Fruit fly (Drosophila melanogaster): ENCODE results near the gene CG7789.

The CG7789 gene

dm6 chr3R:29783210-29783609, 19.8 kb upstream of the CG7789 start:
- no peak for TF ChIP-seq CG17801 (GFP tag; optimal IDR thresholded peaks at IDR 0.05; ENCODE audit: partially characterized antibody)

DNA sequence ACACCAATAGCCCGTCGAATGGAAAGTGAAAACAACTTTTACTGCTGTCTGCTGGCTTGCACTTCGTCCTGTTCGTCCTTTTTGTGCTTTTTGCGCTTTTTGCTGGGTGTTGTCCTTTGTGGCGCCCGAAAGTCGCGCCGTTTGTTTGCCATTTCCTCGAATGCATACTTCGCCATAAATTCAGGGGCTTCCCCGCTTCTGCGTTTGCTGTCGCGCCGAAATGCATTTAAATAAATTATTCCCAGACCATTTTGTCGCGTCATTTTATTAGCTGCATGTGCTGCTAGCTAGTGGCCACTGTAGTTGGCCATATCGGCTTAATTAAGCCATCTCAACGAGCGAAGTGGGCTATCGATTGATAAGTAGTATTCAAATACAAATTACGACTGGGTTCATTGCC, 17.8 kb upstream of the CG7789 start:
- no peak for TF ChIP-seq CG17801 (GFP tag; optimal IDR thresholded peaks at IDR 0.05; ENCODE audit: partially characterized antibody)

- TF ChIP-seq CG17801 (GFP tag; optimal IDR thresholded peaks at IDR 0.05; ENCODE audit: partially characterized antibody) = peak; percentile 37
Measured at dm6 chr3R:29786016-29786996, 16.7 kb upstream of the CG7789 start.

dm6 chr3R:29787891-29788549, 15.0 kb upstream of the CG7789 start:
- no peak for TF ChIP-seq CG17801 (GFP tag; optimal IDR thresholded peaks at IDR 0.05; ENCODE audit: partially characterized antibody)

dm6 chr3R:29790183-29790582, 12.8 kb upstream of the CG7789 start:
- no peak for TF ChIP-seq CG17801 (GFP tag; optimal IDR thresholded peaks at IDR 0.05; ENCODE audit: partially characterized antibody)

- TF ChIP-seq CG17801 (GFP tag; optimal IDR thresholded peaks at IDR 0.05; ENCODE audit: partially characterized antibody) = peak; percentile 59
Measured at dm6 chr3R:29794161-29794882, 8.7 kb upstream of the CG7789 start, which contains the start of gene sro. Gene sro (plus strand): TSS chr3R:29794597.

DNA sequence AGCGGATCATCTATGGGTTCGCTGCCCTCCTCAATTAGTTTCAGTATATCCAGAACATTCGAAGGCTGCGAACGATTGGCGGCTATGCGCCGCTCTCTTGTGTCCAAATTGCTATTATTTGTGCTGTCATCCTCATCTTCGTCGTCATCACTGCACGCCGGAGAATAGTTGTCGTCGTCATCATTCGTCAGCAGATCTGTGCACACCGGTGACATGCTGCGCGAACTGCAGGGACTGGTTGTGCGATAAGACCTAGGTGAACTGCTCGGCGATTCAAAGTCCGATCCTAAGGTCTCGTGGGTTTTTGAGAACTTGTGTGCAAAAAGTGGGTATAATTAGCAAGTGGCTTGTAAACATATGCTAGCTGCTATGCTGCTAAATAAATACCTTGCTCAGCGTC, 5.8 kb upstream of the CG7789 start:
- TF ChIP-seq CG17801 (GFP tag; optimal IDR thresholded peaks at IDR 0.05; ENCODE audit: partially characterized antibody) = no peak

DNA sequence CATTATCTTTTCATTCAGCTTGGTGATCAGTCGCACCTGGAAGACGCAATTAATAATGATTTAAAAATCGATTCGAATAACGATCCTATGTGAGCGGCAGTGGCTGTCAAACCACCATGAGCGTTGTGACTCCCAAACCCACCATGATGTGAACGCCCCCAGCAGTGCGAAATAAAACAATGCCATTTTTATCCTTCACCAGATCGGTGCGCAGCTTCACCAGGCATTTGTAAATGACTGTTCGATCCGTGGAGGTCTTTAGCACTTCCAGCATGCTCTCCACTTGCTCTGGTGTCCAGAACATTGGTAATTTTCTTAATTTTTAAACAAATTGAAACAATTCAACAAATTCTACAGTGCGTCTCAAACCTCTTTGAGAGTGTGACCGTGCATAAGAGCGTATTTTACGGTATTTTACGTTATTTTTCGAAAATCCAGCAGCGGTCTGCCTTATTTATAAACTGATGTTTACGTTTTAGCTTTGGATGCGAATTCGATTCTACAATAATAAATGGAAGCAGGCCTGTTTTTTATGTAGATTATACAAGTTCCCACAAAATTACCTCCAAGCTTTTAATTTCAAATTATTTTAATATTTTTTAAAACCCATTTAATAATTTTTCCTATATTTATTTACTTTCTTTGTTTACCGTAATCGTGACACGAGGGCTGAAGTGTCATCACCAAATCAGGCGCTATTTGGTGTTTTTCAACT, 3.9 kb upstream of the CG7789 start, which contains the start of the genes Rnb and Drice:
Rnb (minus strand) TSS at position 389 of the 715 bp plus-strand sequence.
Drice (plus strand) TSS at position 693 of the 715 bp plus-strand sequence.
- peak; percentile 76 for TF ChIP-seq CG17801 (GFP tag; optimal IDR thresholded peaks at IDR 0.05; ENCODE audit: partially characterized antibody)

DNA sequence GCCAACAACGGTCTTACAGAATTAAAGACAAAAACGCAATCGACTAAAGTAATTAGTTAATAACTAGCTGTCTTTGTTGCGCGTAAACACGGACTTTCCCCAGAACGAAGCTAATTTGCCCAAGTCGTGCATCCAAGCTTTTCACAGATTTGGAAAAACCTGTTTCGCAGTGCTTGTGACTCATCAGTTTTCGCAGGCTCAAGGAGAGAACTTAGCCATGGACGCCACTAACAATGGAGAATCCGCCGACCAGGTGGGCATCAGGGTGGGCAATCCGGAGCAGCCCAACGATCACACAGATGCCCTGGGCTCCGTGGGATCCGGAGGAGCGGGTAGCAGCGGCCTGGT, 3.3 kb upstream of the CG7789 start:
- TF ChIP-seq CG17801 (GFP tag; optimal IDR thresholded peaks at IDR 0.05; ENCODE audit: partially characterized antibody) = no peak

- TF ChIP-seq CG17801 (GFP tag; optimal IDR thresholded peaks at IDR 0.05; ENCODE audit: partially characterized antibody) = no peak
Measured at dm6 chr3R:29806682-29807393, 3.8 kb downstream of the CG7789 start, which contains the start of the genes ca and ncd. Gene ca (plus strand): TSS chr3R:29806811. Gene ncd (minus strand): TSS chr3R:29807127.

- TF ChIP-seq CG17801 (GFP tag; optimal IDR thresholded peaks at IDR 0.05; ENCODE audit: partially characterized antibody) = no peak
Measured at dm6 chr3R:29816266-29816665, 13.3 kb downstream of the CG7789 start, which contains the start of gene Vps16B. Gene Vps16B (minus strand): TSS chr3R:29816451.

dm6 chr3R:29817664-29818063, 14.7 kb downstream of the CG7789 start, which contains the start of gene CG7829:
Gene CG7829 (minus strand): TSS chr3R:29817764.
- TF ChIP-seq CG17801 (GFP tag; optimal IDR thresholded peaks at IDR 0.05; ENCODE audit: partially characterized antibody) = no peak

dm6 chr3R:29818434-29819268, 15.7 kb downstream of the CG7789 start, which contains the start of gene neo:
Gene neo (plus strand): TSS chr3R:29819131.
- no peak for TF ChIP-seq CG17801 (GFP tag; optimal IDR thresholded peaks at IDR 0.05; ENCODE audit: partially characterized antibody)
